Fruit fly (Drosophila melanogaster) whole organism, prepupa: ENCODE data around the gene tomboy20.

Experiments used
- Blimp-1 ChIP-seq: fragments of 200-800 bp; sonication (Bioruptor generic); optimal IDR thresholded peaks from 3 replicates; lab custom pipeline; 2017; ENCODE audit warnings: missing biosample characterization, missing genetic modification characterization, mild to moderate bottlenecking, moderate library complexity, missing genetic modification reagents
- CG10631 ChIP-seq: fragments of 200-800 bp; sonication (Bioruptor generic); optimal IDR thresholded peaks from 2 replicates; lab custom pipeline; 2016; ENCODE audit warnings: missing biosample characterization, missing genetic modification characterization
- CG11294 ChIP-seq: fragments of 200-800 bp; sonication (Bioruptor generic); IDR thresholded peaks from 2 replicates; pipeline ENCODE4 v1.3.6; 2022; ENCODE audit warnings: missing biosample characterization, missing genetic modification characterization
- CG11762 ChIP-seq: fragments of 200-800 bp; sonication (Bioruptor generic); optimal IDR thresholded peaks from 3 replicates; lab custom pipeline; 2016; ENCODE audit warnings: missing biosample characterization, missing genetic modification characterization; ENCODE audit not compliant: insufficient read depth
- CG15336 ChIP-seq: fragments of 200-800 bp; sonication (Bioruptor generic); IDR thresholded peaks from 2 replicates; pipeline ENCODE4 v1.3.6; 2022; ENCODE audit warnings: missing biosample characterization, missing genetic modification characterization
- CG1621 ChIP-seq: fragments of 200-800 bp; sonication (Bioruptor generic); optimal IDR thresholded peaks from 3 replicates; lab custom pipeline; 2018; ENCODE audit warnings: missing biosample characterization, mild to moderate bottlenecking, missing genetic modification characterization
- CG31627 ChIP-seq: fragments of 200-800 bp; sonication (Bioruptor generic); optimal IDR thresholded peaks from 3 replicates; lab custom pipeline; 2016; ENCODE audit warnings: missing biosample characterization, missing genetic modification characterization
- CG34406 ChIP-seq: fragments of 200-800 bp; sonication (Bioruptor generic); optimal IDR thresholded peaks from 3 replicates; lab custom pipeline; 2016; ENCODE audit warnings: missing biosample characterization, missing genetic modification characterization
- CG4318 ChIP-seq: fragments of 200-800 bp; sonication (Bioruptor generic); optimal IDR thresholded peaks from 3 replicates; lab custom pipeline; 2017; ENCODE audit warnings: missing biosample characterization, mild to moderate bottlenecking, missing genetic modification characterization
- CG6276 ChIP-seq: fragments of 200-800 bp; sonication (Bioruptor generic); optimal IDR thresholded peaks from 2 replicates; lab custom pipeline; 2017; ENCODE audit warnings: missing biosample characterization, mild to moderate bottlenecking, missing genetic modification characterization
- CG6792 ChIP-seq: fragments of 200-800 bp; sonication (Bioruptor generic); optimal IDR thresholded peaks from 3 replicates; lab custom pipeline; 2016; ENCODE audit warnings: missing biosample characterization, missing genetic modification characterization
- CG6854 ChIP-seq: fragments of 200-800 bp; sonication (Bioruptor generic); optimal IDR thresholded peaks from 2 replicates; lab custom pipeline; 2017; ENCODE audit warnings: missing biosample characterization, mild to moderate bottlenecking, missing genetic modification characterization
- CG7368 ChIP-seq: fragments of 200-800 bp; sonication (Bioruptor generic); optimal IDR thresholded peaks from 3 replicates; lab custom pipeline; 2016; ENCODE audit warnings: missing biosample characterization, missing genetic modification characterization
- CG8119 ChIP-seq: fragments of 200-800 bp; sonication (Bioruptor generic); IDR thresholded peaks from 3 replicates; pipeline ENCODE4 v1.3.6; 2022; ENCODE audit warnings: missing biosample characterization, missing genetic modification characterization
- CG9139 ChIP-seq: fragments of 200-800 bp; sonication (Bioruptor generic); optimal IDR thresholded peaks from 3 replicates; lab custom pipeline; 2017; ENCODE audit warnings: missing biosample characterization, mild to moderate bottlenecking, missing genetic modification characterization
- Eip75B ChIP-seq: fragments of 200-800 bp; sonication (Bioruptor generic); optimal IDR thresholded peaks from 3 replicates; lab custom pipeline; 2016; ENCODE audit warnings: missing biosample characterization, missing genetic modification characterization
- Eip78C ChIP-seq: fragments of 200-800 bp; sonication (Bioruptor generic); peaks from one replicate; lab custom pipeline; 2016; ENCODE audit warnings: missing biosample characterization, missing genetic modification characterization
- Eip93F ChIP-seq: fragments of 200-800 bp; sonication (Bioruptor generic); optimal IDR thresholded peaks from 2 replicates; lab custom pipeline; 2016; ENCODE audit warnings: missing biosample characterization, mild to moderate bottlenecking, missing genetic modification characterization
- Ets21C ChIP-seq: fragments of 200-800 bp; sonication (Bioruptor generic); optimal IDR thresholded peaks from 3 replicates; lab custom pipeline; 2016; ENCODE audit warnings: missing biosample characterization, missing genetic modification characterization
- Ets96B ChIP-seq: fragments of 200-800 bp; optimal IDR thresholded peaks from 2 replicates; lab custom pipeline; 2019; ENCODE audit warnings: missing biosample characterization, mild to moderate bottlenecking, missing genetic modification characterization, moderate library complexity
- Gug ChIP-seq: fragments of 200-800 bp; sonication (Bioruptor generic); IDR thresholded peaks from 2 replicates; pipeline ENCODE4 v1.3.6; 2022; ENCODE audit warnings: missing biosample characterization, missing genetic modification characterization
- Hr38 ChIP-seq: sonication (Bioruptor generic); optimal IDR thresholded peaks from 2 replicates; lab custom pipeline; 2016; ENCODE audit warnings: missing biosample characterization, missing genetic modification characterization
- Hr39 ChIP-seq: fragments of 200-800 bp; sonication (Bioruptor generic); optimal IDR thresholded peaks from 2 replicates; lab custom pipeline; 2016; ENCODE audit warnings: missing biosample characterization, missing genetic modification characterization
- Hr4 ChIP-seq: fragments of 200-800 bp; sonication (Bioruptor generic); optimal IDR thresholded peaks from 3 replicates; lab custom pipeline; 2016; ENCODE audit warnings: missing biosample characterization, missing genetic modification characterization
- Lpt ChIP-seq: fragments of 200-800 bp; sonication (Bioruptor generic); optimal IDR thresholded peaks from 3 replicates; lab custom pipeline; 2016; ENCODE audit warnings: missing biosample characterization, missing genetic modification characterization
- OdsH ChIP-seq: fragments of 200-800 bp; sonication (Bioruptor generic); optimal IDR thresholded peaks from 3 replicates; lab custom pipeline; 2016; ENCODE audit warnings: missing biosample characterization, missing genetic modification characterization
- Smox ChIP-seq: fragments of 200-800 bp; sonication (Bioruptor generic); optimal IDR thresholded peaks from 3 replicates; lab custom pipeline; 2016; ENCODE audit warnings: missing biosample characterization, missing genetic modification characterization
- Sox102F ChIP-seq: fragments of 200-800 bp; sonication (Bioruptor generic); optimal IDR thresholded peaks from 2 replicates; lab custom pipeline; 2016; ENCODE audit warnings: missing biosample characterization, mild to moderate bottlenecking, missing genetic modification characterization
- Sox14 ChIP-seq: fragments of 200-800 bp; sonication (Bioruptor generic); optimal IDR thresholded peaks from 3 replicates; lab custom pipeline; 2016; ENCODE audit warnings: missing biosample characterization, missing genetic modification characterization
- Sox15 ChIP-seq: fragments of 200-800 bp; sonication (Bioruptor generic); optimal IDR thresholded peaks from 3 replicates; lab custom pipeline; 2016; ENCODE audit warnings: missing biosample characterization, missing genetic modification characterization
- achi ChIP-seq: fragments of 200-800 bp; sonication (Bioruptor generic); optimal IDR thresholded peaks from 3 replicates; lab custom pipeline; 2016; ENCODE audit warnings: missing biosample characterization, missing genetic modification characterization
- acj6 ChIP-seq: fragments of 200-800 bp; sonication (Bioruptor generic); optimal IDR thresholded peaks from 3 replicates; lab custom pipeline; 2016; ENCODE audit warnings: missing biosample characterization, missing genetic modification characterization
- cyc ChIP-seq: fragments of 200-800 bp; sonication (Bioruptor generic); optimal IDR thresholded peaks from 3 replicates; lab custom pipeline; 2016; ENCODE audit warnings: missing biosample characterization, missing genetic modification characterization
- dac ChIP-seq: fragments of 200-800 bp; sonication (Bioruptor generic); optimal IDR thresholded peaks from 2 replicates; lab custom pipeline; 2017; ENCODE audit warnings: missing biosample characterization, mild to moderate bottlenecking, missing genetic modification characterization
- dsx ChIP-seq: fragments of 200-800 bp; optimal IDR thresholded peaks from 3 replicates; lab custom pipeline; 2019; ENCODE audit warnings: missing biosample characterization, mild to moderate bottlenecking, missing genetic modification characterization, moderate library complexity; ENCODE audit not compliant: poor library complexity, severe bottlenecking
- esn ChIP-seq: fragments of 200-800 bp; sonication (Bioruptor generic); optimal IDR thresholded peaks from 2 replicates; lab custom pipeline; 2016; ENCODE audit warnings: missing biosample characterization, mild to moderate bottlenecking, missing genetic modification characterization, moderate library complexity
- fd85E ChIP-seq: fragments of 200-800 bp; sonication (Bioruptor generic); optimal IDR thresholded peaks from 3 replicates; lab custom pipeline; 2016; ENCODE audit warnings: missing biosample characterization, missing genetic modification characterization
- lz ChIP-seq: fragments of 200-800 bp; sonication (Bioruptor generic); optimal IDR thresholded peaks from 3 replicates; lab custom pipeline; 2016; ENCODE audit warnings: missing biosample characterization, missing genetic modification characterization
- net ChIP-seq: fragments of 200-800 bp; sonication (Bioruptor generic); optimal IDR thresholded peaks from 3 replicates; lab custom pipeline; 2016; ENCODE audit warnings: missing biosample characterization, missing genetic modification characterization
- pdm3 ChIP-seq: fragments of 200-800 bp; sonication (Bioruptor generic); optimal IDR thresholded peaks from 3 replicates; lab custom pipeline; 2016; ENCODE audit warnings: missing biosample characterization, missing genetic modification characterization
- spab ChIP-seq: fragments of 200-800 bp; sonication (Bioruptor generic); optimal IDR thresholded peaks from 2 replicates; lab custom pipeline; 2017; ENCODE audit warnings: missing biosample characterization, mild to moderate bottlenecking, missing genetic modification characterization, missing genetic modification reagents
- svp ChIP-seq: fragments of 200-800 bp; sonication (Bioruptor generic); peaks from one replicate; lab custom pipeline; 2016; ENCODE audit warnings: missing biosample characterization, missing genetic modification characterization
- vri ChIP-seq: fragments of 200-800 bp; sonication (Bioruptor generic); optimal IDR thresholded peaks from 3 replicates; lab custom pipeline; 2016; ENCODE audit warnings: missing biosample characterization, mild to moderate bottlenecking, missing genetic modification characterization

tomboy20 gene

DNA sequence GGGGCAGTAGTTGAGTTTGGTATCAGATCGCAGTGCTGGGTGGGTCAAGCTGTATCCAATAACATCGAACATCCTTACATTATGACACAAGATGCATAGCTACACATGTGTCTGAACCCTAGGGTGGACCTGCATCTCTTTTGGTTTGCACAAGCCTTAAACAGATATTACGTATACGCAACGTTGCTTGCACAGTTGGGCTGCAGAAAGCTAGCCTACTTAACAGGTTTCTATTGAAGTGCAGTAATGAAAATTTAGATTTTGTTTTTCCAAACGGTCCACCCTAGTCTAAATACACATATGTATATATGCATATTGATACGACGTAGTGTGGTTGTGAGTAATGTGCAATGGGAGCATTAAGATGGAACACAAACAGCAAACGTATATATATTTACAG lies 39.5 kb upstream of the tomboy20 start:
- TF ChIP-seq CG11294 (peak; percentile 42; the same call in 1 of the 2 replicates), CG8119 (GFP tag; lab: Robert Waterston, UW) (peak; percentile 56; the same call in 2 of the 3 replicates), Eip78C (GFP tag; lab: Kevin White, UChicago) (no peak), Sox14 (GFP tag; lab: Kevin White, UChicago) (peak; percentile 34), Ets21C (GFP tag; lab: Kevin White, UChicago) (no peak), cyc (peak; percentile 26), CG31627 (GFP tag; lab: Kevin White, UChicago) (peak; percentile 41), dsx (GFP tag; lab: Kevin White, UChicago) (no peak), lz (GFP tag; lab: Kevin White, UChicago) (peak; percentile 12), pdm3 (peak; percentile 40), CG7368 (GFP tag; lab: Kevin White, UChicago) (no peak), Sox102F (no peak), Hr4 (peak; percentile 36), CG10631 (no peak), Lpt (GFP tag; lab: Kevin White, UChicago) (peak; percentile 9), CG11762 (GFP tag; lab: Kevin White, UChicago) (peak; percentile 23), esn (no peak), Eip75B (peak; percentile 52), Hr39 (GFP tag; lab: Kevin White, UChicago) (peak; percentile 21), acj6 (GFP tag; lab: Kevin White, UChicago) (peak; percentile 26), CG6792 (GFP tag; lab: Kevin White, UChicago) (peak; percentile 2), CG15336 (GFP tag; lab: Robert Waterston, UW) (peak; percentile 67)

DNA sequence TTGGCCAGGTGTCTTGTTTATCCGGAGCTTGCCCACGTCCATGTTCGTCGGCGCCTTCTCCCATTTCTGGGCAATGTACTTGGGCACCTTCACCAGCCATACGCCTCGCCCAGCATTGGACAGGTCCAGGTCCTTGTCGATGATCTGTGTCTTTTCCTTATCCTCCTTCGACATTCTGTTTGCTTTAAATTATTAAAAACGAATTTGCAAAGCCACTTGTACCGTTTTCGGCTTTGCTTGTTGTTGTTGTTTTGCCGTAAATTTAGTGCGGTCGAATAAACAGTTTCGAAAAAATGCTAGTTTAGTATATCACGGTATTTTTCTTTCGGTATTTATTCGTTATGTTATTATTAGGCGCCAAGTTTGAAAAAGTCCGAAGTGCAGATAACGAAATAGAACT lies 31.8 kb upstream of the tomboy20 start, which contains the start of gene TfIIFbeta:
Gene TfIIFbeta (minus strand): TSS at position 279 of the 400 bp plus-strand sequence.
- no peak for TF ChIP-seq CG6276 (GFP tag; lab: Kevin White, UChicago)
- no peak for TF ChIP-seq CG8119 (GFP tag; lab: Robert Waterston, UW)
- TF ChIP-seq Hr39 (GFP tag; lab: Kevin White, UChicago), result no peak
- no peak for TF ChIP-seq CG1621 (tag; lab: Kevin White, UChicago)
- no peak for TF ChIP-seq acj6 (GFP tag; lab: Kevin White, UChicago)
- no peak for TF ChIP-seq dac (GFP tag; lab: Kevin White, UChicago)

DNA sequence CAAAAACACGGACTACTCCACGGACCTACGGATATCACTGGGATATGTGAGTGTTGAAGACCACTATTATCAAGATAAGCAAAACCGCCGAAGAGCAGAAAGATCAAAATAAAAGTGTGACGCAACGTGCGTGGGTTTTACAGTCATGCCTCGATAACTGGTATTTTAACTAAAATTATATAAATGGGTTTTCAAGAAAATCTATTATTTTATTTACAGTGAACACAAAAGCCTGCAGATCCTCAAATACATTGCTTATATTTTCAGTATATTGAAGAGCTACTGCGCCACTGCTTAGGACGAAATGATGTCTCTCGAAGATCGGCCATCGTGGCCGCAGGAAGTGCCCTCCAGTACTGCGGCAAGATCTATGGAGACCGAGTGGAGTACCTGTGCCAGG lies 26.2 kb upstream of the tomboy20 start:
- TF ChIP-seq CG31627 (GFP tag; lab: Kevin White, UChicago) (peak; percentile 26), esn (peak; percentile 20), CG11294 (0 out of 2 replicates have a peak, but pooled peaks have one; percentile 14), Sox15 (GFP tag; lab: Kevin White, UChicago) (no peak), Smox (GFP tag; lab: Kevin White, UChicago) (peak; percentile 5)

DNA sequence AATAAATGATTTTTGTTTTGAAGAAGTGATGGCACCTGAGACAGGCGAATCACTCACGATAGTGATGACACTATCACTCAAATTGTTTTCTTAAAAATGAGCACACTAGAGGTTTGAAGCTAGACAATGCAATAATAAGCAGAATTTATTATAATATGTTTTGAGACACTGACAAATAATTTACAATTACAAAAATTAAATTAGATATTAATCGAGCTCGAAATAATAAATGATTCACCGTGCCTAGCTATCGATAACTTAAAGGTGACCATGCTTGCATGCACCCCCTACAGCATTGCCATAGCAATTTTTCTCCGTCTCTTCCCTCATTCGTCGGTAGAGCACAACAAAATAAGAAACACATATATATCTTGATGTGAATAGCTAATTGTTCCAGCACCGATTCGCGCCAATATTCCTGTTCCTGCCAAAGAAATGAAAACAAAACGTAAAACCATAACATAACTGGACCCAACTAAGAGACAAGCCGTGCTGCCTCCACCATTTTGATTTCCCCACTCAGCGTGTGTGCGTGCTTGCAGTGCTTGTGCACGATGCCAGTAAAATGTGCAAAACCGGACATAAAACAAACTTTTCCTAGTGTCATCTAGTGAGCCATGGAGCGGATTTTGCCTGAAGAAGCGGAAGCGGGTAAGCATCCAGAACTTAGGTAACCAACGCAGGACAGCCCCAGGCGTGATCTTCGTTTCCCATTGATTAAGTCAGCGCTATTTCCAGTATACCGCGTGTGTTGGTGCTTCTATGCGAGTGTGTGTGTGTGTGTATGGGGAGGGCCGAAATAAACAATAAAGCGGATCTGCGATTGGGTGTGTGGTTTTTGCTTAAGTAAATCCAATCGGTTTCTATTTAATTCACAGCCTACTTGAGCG lies 25.5 kb upstream of the tomboy20 start, which contains the start of the genes MED7 and Cap-H2:
Gene MED7 (minus strand): TSS at position 67 of the 890 bp plus-strand sequence.
Gene Cap-H2 (plus strand): TSS at position 345 of the 890 bp plus-strand sequence.
- TF ChIP-seq Eip93F, result no peak
- TF ChIP-seq OdsH (GFP tag; lab: Kevin White, UChicago), result peak; percentile 76
- no peak for TF ChIP-seq Hr38 (GFP tag; lab: Kevin White, UChicago)
- peak; percentile 54 for TF ChIP-seq CG7368 (GFP tag; lab: Kevin White, UChicago)
- no peak for TF ChIP-seq svp
- TF ChIP-seq CG9139 (GFP tag; lab: Kevin White, UChicago), result no peak
- no peak for TF ChIP-seq CG6792 (GFP tag; lab: Kevin White, UChicago)
- no peak for TF ChIP-seq fd85E
- TF ChIP-seq CG6854 (GFP tag; lab: Kevin White, UChicago), result no peak
- TF ChIP-seq CG34406 (GFP tag; lab: Kevin White, UChicago), result peak; percentile 50
- no peak for TF ChIP-seq dsx (GFP tag; lab: Kevin White, UChicago)
- TF ChIP-seq esn, result peak; percentile 80
- peak; percentile 79 for TF ChIP-seq acj6 (GFP tag; lab: Kevin White, UChicago)
- TF ChIP-seq CG4318 (GFP tag; lab: Kevin White, UChicago), result no peak
- peak; percentile 60 for TF ChIP-seq Ets96B (tag; lab: Kevin White, UChicago)
- peak; percentile 94 for TF ChIP-seq Eip78C (GFP tag; lab: Kevin White, UChicago)
- TF ChIP-seq achi (GFP tag; lab: Kevin White, UChicago), result peak; percentile 58
- TF ChIP-seq net, result no peak
- peak; percentile 55 for TF ChIP-seq vri (GFP tag; lab: Kevin White, UChicago)
- peak; percentile 72 for TF ChIP-seq CG10631
- TF ChIP-seq spab, result no peak
- TF ChIP-seq Smox (GFP tag; lab: Kevin White, UChicago), result peak; percentile 80
- no peak for TF ChIP-seq Blimp-1 (GFP tag; lab: Kevin White, UChicago)
- TF ChIP-seq lz (GFP tag; lab: Kevin White, UChicago), result peak; percentile 81
- peak; percentile 76 for TF ChIP-seq pdm3
- peak; percentile 65 for TF ChIP-seq Gug (GFP tag; lab: Robert Waterston, UW)
